Worm (Caenorhabditis elegans): Measurements from ENCODE around the gene K06B9.6.
"Not testable (repeated sequence)": the region's sequence is repeated elsewhere in the genome, so short reads cannot be mapped to it uniquely, and the experiment has no call there.

ce11 chrIV:4186099-4186498 is 10.5 kb downstream of the K06B9.6 start, which contains the start of gene K08D10.11:
- TF ChIP-seq nhr-85 (tag); dpl-1 (GFP tag; optimal IDR thresholded peaks at IDR 0.05); aly-2 (tag; optimal IDR thresholded peaks at IDR 0.05); pqm-1 (tag; optimal IDR thresholded peaks at IDR 0.05); ztf-4 (tag; optimal IDR thresholded peaks at IDR 0.05); nhr-237 (tag; optimal IDR thresholded peaks at IDR 0.05); unc-62 (GFP tag; optimal IDR thresholded peaks at IDR 0.05): not testable (repeated sequence)

All from whole organism, L1 larva.